Fruit fly (Drosophila melanogaster): Measurements from ENCODE around the gene CG42340.
A peak's percentile ranks its signal among the peaks of the same experiment; 100 is the strongest.

The CG42340 gene

dm6 chrX:6540215-6540821 is 16.2 kb upstream of the CG42340 start, which contains the start of gene CG34417:
CG34417 (plus strand) TSS chrX:6540771.
- TF ChIP-seq tj (GFP tag; optimal IDR thresholded peaks at IDR 0.05): peak; percentile 24
- TF ChIP-seq bab1 (GFP tag; optimal IDR thresholded peaks at IDR 0.05): no peak

dm6 chrX:6533836-6534357 is 9.8 kb upstream of the CG42340 start, which contains the start of gene dx:
dx (plus strand) TSS chrX:6533999.
- TF ChIP-seq Crg-1 (GFP tag; optimal IDR thresholded peaks at IDR 0.05): no peak
- no peak for TF ChIP-seq CG7045 (GFP tag; optimal IDR thresholded peaks at IDR 0.05)
- peak; percentile 26 for TF ChIP-seq Mnt (GFP tag; optimal IDR thresholded peaks at IDR 0.05)
- no peak for TF ChIP-seq Hr96 (GFP tag; optimal IDR thresholded peaks at IDR 0.05)
- no peak for TF ChIP-seq CG12768 (GFP tag; optimal IDR thresholded peaks at IDR 0.05)
- no peak for TF ChIP-seq CG1620 (GFP tag; optimal IDR thresholded peaks at IDR 0.05)
- peak; percentile 35 for TF ChIP-seq bab1 (GFP tag; optimal IDR thresholded peaks at IDR 0.05)

- TF ChIP-seq kay (GFP tag; ENCODE audit: borderline replicate concordance): no peak
- peak; percentile 67 for TF ChIP-seq tj (GFP tag; optimal IDR thresholded peaks at IDR 0.05)
- TF ChIP-seq CG33017 (tag; optimal IDR thresholded peaks at IDR 0.05): peak; percentile 33
- TF ChIP-seq CG7101 (tag; optimal IDR thresholded peaks at IDR 0.05): peak; percentile 86
- TF ChIP-seq Mnt (GFP tag; optimal IDR thresholded peaks at IDR 0.05): peak; percentile 89
- peak; percentile 20 for TF ChIP-seq CG7045 (GFP tag; optimal IDR thresholded peaks at IDR 0.05)
- TF ChIP-seq Hr96 (GFP tag; optimal IDR thresholded peaks at IDR 0.05): peak; percentile 86
- peak; percentile 76 for TF ChIP-seq pad (GFP tag; optimal IDR thresholded peaks at IDR 0.05)
- TF ChIP-seq cnc (optimal IDR thresholded peaks at IDR 0.05): no peak
- TF ChIP-seq CG5204 (GFP tag; optimal IDR thresholded peaks at IDR 0.05): no peak
- TF ChIP-seq CG14711 (tag; optimal IDR thresholded peaks at IDR 0.05): no peak
- no peak for TF ChIP-seq cic (GFP tag; optimal IDR thresholded peaks at IDR 0.05)
- TF ChIP-seq Clk (GFP tag; optimal IDR thresholded peaks at IDR 0.05): peak; percentile 19
- peak; percentile 86 for TF ChIP-seq Crg-1 (GFP tag; optimal IDR thresholded peaks at IDR 0.05)
- peak; percentile 87 for TF ChIP-seq CG1620 (GFP tag; optimal IDR thresholded peaks at IDR 0.05)
- TF ChIP-seq CG11617 (GFP tag; optimal IDR thresholded peaks at IDR 0.05): peak; percentile 89
- peak; percentile 46 for TF ChIP-seq CG12768 (GFP tag; optimal IDR thresholded peaks at IDR 0.05)
- TF ChIP-seq ovo (GFP tag; optimal IDR thresholded peaks at IDR 0.05): peak; percentile 91
- peak; percentile 83 for TF ChIP-seq bab1 (GFP tag; optimal IDR thresholded peaks at IDR 0.05)
- TF ChIP-seq toe (GFP tag; optimal IDR thresholded peaks at IDR 0.05): peak; percentile 45
Measured at dm6 chrX:6533101-6533636, 9.0 kb upstream of the CG42340 start, which contains the start of gene RpL7A. RpL7A (minus strand) TSS chrX:6533348.

- TF ChIP-seq ovo (GFP tag; optimal IDR thresholded peaks at IDR 0.05): no peak
- no peak for TF ChIP-seq CG5204 (GFP tag; optimal IDR thresholded peaks at IDR 0.05)
- no peak for TF ChIP-seq CG14711 (tag; optimal IDR thresholded peaks at IDR 0.05)
- no peak for TF ChIP-seq Hr96 (GFP tag; optimal IDR thresholded peaks at IDR 0.05)
- TF ChIP-seq bab1 (GFP tag; optimal IDR thresholded peaks at IDR 0.05): no peak
- no peak for TF ChIP-seq tj (GFP tag; optimal IDR thresholded peaks at IDR 0.05)
- TF ChIP-seq cic (GFP tag; optimal IDR thresholded peaks at IDR 0.05): no peak
- no peak for TF ChIP-seq kay (GFP tag; ENCODE audit: borderline replicate concordance)
- no peak for TF ChIP-seq CG11617 (GFP tag; optimal IDR thresholded peaks at IDR 0.05)
- TF ChIP-seq CG12768 (GFP tag; optimal IDR thresholded peaks at IDR 0.05): no peak
- TF ChIP-seq CG1620 (GFP tag; optimal IDR thresholded peaks at IDR 0.05): no peak
- TF ChIP-seq Crg-1 (GFP tag; optimal IDR thresholded peaks at IDR 0.05): no peak
- TF ChIP-seq CG7101 (tag; optimal IDR thresholded peaks at IDR 0.05): no peak
- no peak for TF ChIP-seq pad (GFP tag; optimal IDR thresholded peaks at IDR 0.05)
- TF ChIP-seq toe (GFP tag; optimal IDR thresholded peaks at IDR 0.05): no peak
Measured at dm6 chrX:6529179-6529766, 5.2 kb upstream of the CG42340 start.

dm6 chrX:6528508-6528998 is 4.4 kb upstream of the CG42340 start, which contains the start of gene Agxt:
Agxt (plus strand) TSS chrX:6528948.
- TF ChIP-seq kay (GFP tag; ENCODE audit: borderline replicate concordance): no peak
- no peak for TF ChIP-seq tj (GFP tag; optimal IDR thresholded peaks at IDR 0.05)
- no peak for TF ChIP-seq CG1620 (GFP tag; optimal IDR thresholded peaks at IDR 0.05)
- TF ChIP-seq toe (GFP tag; optimal IDR thresholded peaks at IDR 0.05): no peak
- no peak for TF ChIP-seq CG12768 (GFP tag; optimal IDR thresholded peaks at IDR 0.05)
- TF ChIP-seq bab1 (GFP tag; optimal IDR thresholded peaks at IDR 0.05): no peak
- TF ChIP-seq Crg-1 (GFP tag; optimal IDR thresholded peaks at IDR 0.05): no peak
- no peak for TF ChIP-seq ovo (GFP tag; optimal IDR thresholded peaks at IDR 0.05)
- TF ChIP-seq CG7101 (tag; optimal IDR thresholded peaks at IDR 0.05): peak; percentile 64
- TF ChIP-seq cnc (optimal IDR thresholded peaks at IDR 0.05): no peak
- peak; percentile 59 for TF ChIP-seq CG33017 (tag; optimal IDR thresholded peaks at IDR 0.05)
- peak; percentile 62 for TF ChIP-seq CG14711 (tag; optimal IDR thresholded peaks at IDR 0.05)
- TF ChIP-seq Hr96 (GFP tag; optimal IDR thresholded peaks at IDR 0.05): no peak

dm6 chrX:6527680-6528079 is 3.6 kb upstream of the CG42340 start, which contains the start of gene CG3342:
CG3342 (minus strand) TSS chrX:6527888.
- no peak for TF ChIP-seq CG7101 (tag; optimal IDR thresholded peaks at IDR 0.05)
- no peak for TF ChIP-seq CG12768 (GFP tag; optimal IDR thresholded peaks at IDR 0.05)
- TF ChIP-seq Hr96 (GFP tag; optimal IDR thresholded peaks at IDR 0.05): no peak
- TF ChIP-seq CG5204 (GFP tag; optimal IDR thresholded peaks at IDR 0.05): no peak
- no peak for TF ChIP-seq CG11617 (GFP tag; optimal IDR thresholded peaks at IDR 0.05)
- no peak for TF ChIP-seq ovo (GFP tag; optimal IDR thresholded peaks at IDR 0.05)
- TF ChIP-seq CG33017 (tag; optimal IDR thresholded peaks at IDR 0.05): no peak
- no peak for TF ChIP-seq Mnt (GFP tag; optimal IDR thresholded peaks at IDR 0.05)
- no peak for TF ChIP-seq CG14711 (tag; optimal IDR thresholded peaks at IDR 0.05)
- no peak for TF ChIP-seq bab1 (GFP tag; optimal IDR thresholded peaks at IDR 0.05)
- TF ChIP-seq pad (GFP tag; optimal IDR thresholded peaks at IDR 0.05): no peak
- no peak for TF ChIP-seq Crg-1 (GFP tag; optimal IDR thresholded peaks at IDR 0.05)
- TF ChIP-seq Clk (GFP tag; optimal IDR thresholded peaks at IDR 0.05): no peak

All from whole organism, adult.